Worm (Caenorhabditis elegans) whole organism, mixed stage, embryonic: ENCODE data around the gene nhr-52.
"Not testable (repeated sequence)": the region's sequence is repeated elsewhere in the genome, so short reads cannot be mapped to it uniquely, and the experiment has no call there.

Source experiments
- M03D4.4 ChIP-seq: sonication (generic microtip); optimal IDR thresholded peaks from 2 replicates; lab custom pipeline; 2017; ENCODE audit warnings: mild to moderate bottlenecking, missing genetic modification characterization, missing compliant biosample characterization
- bed-3 ChIP-seq: fragments of 200-800 bp; sonication (Bioruptor generic); optimal IDR thresholded peaks from 3 replicates; lab custom pipeline; 2018; ENCODE audit warnings: mild to moderate bottlenecking, missing genetic modification characterization, moderate library complexity, missing compliant biosample characterization
- blmp-1 ChIP-seq: fragments of 150-350 bp; optimal IDR thresholded peaks from 2 replicates; lab custom pipeline; 2014; ENCODE audit warnings: missing biosample characterization, missing genetic modification characterization
- ceh-39 ChIP-seq: fragments of 150-350 bp; optimal IDR thresholded peaks from 2 replicates; lab custom pipeline; 2014; ENCODE audit warnings: missing biosample characterization, missing genetic modification characterization
- ceh-43 ChIP-seq: fragments of 200-800 bp; sonication (Bioruptor generic); optimal IDR thresholded peaks from 2 replicates; lab custom pipeline; 2018; ENCODE audit warnings: mild to moderate bottlenecking, missing genetic modification characterization, moderate library complexity, missing compliant biosample characterization
- ceh-83 ChIP-seq: fragments of 200-800 bp; sonication (Bioruptor generic); optimal IDR thresholded peaks from 2 replicates; lab custom pipeline; 2018; ENCODE audit warnings: mild to moderate bottlenecking, missing genetic modification characterization, missing compliant biosample characterization
- ces-1 ChIP-seq: fragments of 150-350 bp; optimal IDR thresholded peaks from 2 replicates; lab custom pipeline; 2014; ENCODE audit warnings: missing biosample characterization, missing genetic modification reagents, missing genetic modification characterization
- cnd-1 ChIP-seq: fragments of 200-800 bp; sonication (Bioruptor generic); optimal IDR thresholded peaks from 2 replicates; lab custom pipeline; 2018; ENCODE audit warnings: mild to moderate bottlenecking, missing genetic modification characterization, missing compliant biosample characterization
- drap-1 ChIP-seq: fragments of 200-800 bp; sonication (Bioruptor generic); optimal IDR thresholded peaks from 3 replicates; lab custom pipeline; 2018; ENCODE audit warnings: mild to moderate bottlenecking, missing genetic modification characterization, missing compliant biosample characterization
- elt-1 ChIP-seq: sonication (generic microtip); optimal IDR thresholded peaks from 2 replicates; lab custom pipeline; 2017; ENCODE audit warnings: missing genetic modification characterization, mild to moderate bottlenecking, missing compliant biosample characterization, antibody characterized with exemption, moderate library complexity, borderline replicate concordance; ENCODE audit not compliant: insufficient read depth
- elt-3 ChIP-seq: fragments of 150-350 bp; optimal IDR thresholded peaks from 2 replicates; lab custom pipeline; 2014; ENCODE audit warnings: missing biosample characterization, missing genetic modification characterization
- flh-1 ChIP-seq: fragments of 200-800 bp; sonication (Bioruptor generic); optimal IDR thresholded peaks from 2 replicates; lab custom pipeline; 2018; ENCODE audit warnings: mild to moderate bottlenecking, missing genetic modification characterization, moderate library complexity, missing compliant biosample characterization
- ham-2 ChIP-seq: fragments of 200-800 bp; sonication (Bioruptor generic); optimal IDR thresholded peaks from 2 replicates; lab custom pipeline; 2018; ENCODE audit warnings: mild to moderate bottlenecking, missing genetic modification characterization, missing compliant biosample characterization
- lin-13 ChIP-seq: fragments of 150-350 bp; optimal IDR thresholded peaks from 2 replicates; lab custom pipeline; 2014; ENCODE audit warnings: missing biosample characterization, missing genetic modification characterization
- lsy-2 ChIP-seq: fragments of 150-350 bp; optimal IDR thresholded peaks from 2 replicates; lab custom pipeline; 2014; ENCODE audit warnings: missing biosample characterization, missing genetic modification characterization
- mab-5 ChIP-seq: fragments of 150-350 bp; optimal IDR thresholded peaks from 2 replicates; lab custom pipeline; 2014; ENCODE audit warnings: missing biosample characterization, missing genetic modification characterization
- mep-1 ChIP-seq: fragments of 150-350 bp; optimal IDR thresholded peaks from 2 replicates; lab custom pipeline; 2017; ENCODE audit warnings: missing biosample characterization, missing genetic modification reagents, missing genetic modification characterization, inconsistent platforms
- mls-2 ChIP-seq: sonication (generic microtip); optimal IDR thresholded peaks from 2 replicates; lab custom pipeline; 2016; ENCODE audit warnings: mild to moderate bottlenecking, missing genetic modification characterization, moderate library complexity, missing compliant biosample characterization
- nhr-237 ChIP-seq: fragments of 150-350 bp; optimal IDR thresholded peaks from 2 replicates; lab custom pipeline; 2014; ENCODE audit warnings: missing biosample characterization, missing genetic modification characterization
- nhr-28 ChIP-seq: fragments of 150-350 bp; optimal IDR thresholded peaks from 2 replicates; lab custom pipeline; 2014; ENCODE audit warnings: missing biosample characterization, missing genetic modification characterization
- nhr-76 ChIP-seq: sonication (generic microtip); optimal IDR thresholded peaks from 2 replicates; lab custom pipeline; 2017; ENCODE audit warnings: missing biosample characterization, missing genetic modification characterization
- pha-4 ChIP-seq: fragments of 150-350 bp; optimal IDR thresholded peaks from 2 replicates; lab custom pipeline; 2018; ENCODE audit warnings: missing biosample characterization, missing genetic modification reagents, missing genetic modification characterization
- sem-2 ChIP-seq: fragments of 200-800 bp; sonication (Bioruptor generic); optimal IDR thresholded peaks from 2 replicates; lab custom pipeline; 2018; ENCODE audit warnings: mild to moderate bottlenecking, missing genetic modification characterization, missing compliant biosample characterization
- snpc-4 ChIP-seq: fragments of 150-350 bp; optimal IDR thresholded peaks from 2 replicates; lab custom pipeline; 2014; ENCODE audit warnings: missing biosample characterization, missing genetic modification characterization
- sptf-1 ChIP-seq: sonication (generic microtip); optimal IDR thresholded peaks from 2 replicates; lab custom pipeline; 2017; ENCODE audit warnings: mild to moderate bottlenecking, missing genetic modification characterization, moderate library complexity, missing compliant biosample characterization
- tbx-8 ChIP-seq: fragments of 200-800 bp; sonication (Bioruptor generic); optimal IDR thresholded peaks from 2 replicates; lab custom pipeline; 2018; ENCODE audit warnings: mild to moderate bottlenecking, missing genetic modification characterization, moderate library complexity, missing compliant biosample characterization
- unc-120 ChIP-seq: sonication (generic microtip); optimal IDR thresholded peaks from 2 replicates; lab custom pipeline; 2017; ENCODE audit warnings: missing genetic modification characterization, missing compliant biosample characterization; ENCODE audit not compliant: poor library complexity, severe bottlenecking
- unc-39 ChIP-seq: fragments of 150-350 bp; optimal IDR thresholded peaks from 2 replicates; lab custom pipeline; 2014; ENCODE audit warnings: missing biosample characterization, missing genetic modification characterization
- unc-62 ChIP-seq: fragments of 150-350 bp; optimal IDR thresholded peaks from 2 replicates; lab custom pipeline; 2014; ENCODE audit warnings: missing biosample characterization, missing genetic modification reagents, missing genetic modification characterization
- zip-8 ChIP-seq: fragments of 150-350 bp; optimal IDR thresholded peaks from 2 replicates; lab custom pipeline; 2014; ENCODE audit warnings: missing biosample characterization, missing genetic modification characterization

The nhr-52 gene

ce11 chrV:15668200-15668599, 9.1 kb upstream of the nhr-52 start, which contains the start of gene F53E4.1:
TSS of gene F53E4.1 (minus strand) at chrV:15668300.
- not testable (repeated sequence) for TF ChIP-seq ceh-83 (GFP tag; lab: Kevin White, UChicago); snpc-4 (tag; lab: Kevin White, UChicago); ceh-43 (GFP tag; lab: Kevin White, UChicago)
- TF ChIP-seq, all 35 proteins: peak for 0; not testable (repeated sequence) for 35

ce11 chrV:15668870-15669269, 8.5 kb upstream of the nhr-52 start, which contains the start of gene K06B4.4:
TSS of gene K06B4.4 (plus strand) at chrV:15669170.
- no peak for TF ChIP-seq elt-3 (tag; lab: Kevin White, UChicago)
- no peak for TF ChIP-seq mab-5
- TF ChIP-seq ceh-39, result no peak
- TF ChIP-seq lin-13 (tag; lab: Kevin White, UChicago), result no peak
- no peak for TF ChIP-seq mls-2
- no peak for TF ChIP-seq ham-2

ce11 chrV:15670139-15670538, 7.2 kb upstream of the nhr-52 start, which contains the start of gene K06B4.15:
TSS of gene K06B4.15 (plus strand) at chrV:15670439.
- TF ChIP-seq nhr-237; tbx-8 (GFP tag; lab: Kevin White, UChicago); sptf-1 (tag; lab: Kevin White, UChicago): not testable (repeated sequence)

- no peak for TF ChIP-seq zip-8
- TF ChIP-seq sem-2 (GFP tag; lab: Kevin White, UChicago), result no peak
- TF ChIP-seq ceh-43 (GFP tag; lab: Kevin White, UChicago), result no peak
- no peak for TF ChIP-seq ham-2
- TF ChIP-seq blmp-1, result no peak
- no peak for TF ChIP-seq unc-62
- no peak for TF ChIP-seq bed-3 (GFP tag; lab: Kevin White, UChicago)
- TF ChIP-seq nhr-237, result no peak
- TF ChIP-seq ceh-39, result no peak
- TF ChIP-seq cnd-1 (tag; lab: Kevin White, UChicago), result no peak
- TF ChIP-seq pha-4 (tag; lab: Kevin White, UChicago), result no peak
- TF ChIP-seq nhr-28 (tag; lab: Kevin White, UChicago), result no peak
- no peak for TF ChIP-seq ces-1 (GFP tag; lab: Kevin White, UChicago)
- no peak for TF ChIP-seq drap-1 (GFP tag; lab: Kevin White, UChicago)
- TF ChIP-seq nhr-76 (tag; lab: Kevin White, UChicago), result no peak
- no peak for TF ChIP-seq lin-13 (tag; lab: Kevin White, UChicago)
- no peak for TF ChIP-seq mep-1 (tag; lab: Kevin White, UChicago)
- no peak for TF ChIP-seq ceh-83 (GFP tag; lab: Kevin White, UChicago)
- no peak for TF ChIP-seq tbx-8 (GFP tag; lab: Kevin White, UChicago)
- no peak for TF ChIP-seq lsy-2 (tag; lab: Kevin White, UChicago)
These were observed 3.6 kb upstream of the nhr-52 start, which contains the start of gene nhr-51 for ce11 chrV:15673707-15674106. TSS of gene nhr-51 (plus strand) at chrV:15674007.

- no peak for TF ChIP-seq snpc-4 (tag; lab: Kevin White, UChicago)
- TF ChIP-seq ceh-39, result no peak
- no peak for TF ChIP-seq M03D4.4
- no peak for TF ChIP-seq zip-8
- TF ChIP-seq flh-1, result no peak
- no peak for TF ChIP-seq unc-120 (tag; lab: Kevin White, UChicago)
- no peak for TF ChIP-seq lsy-2 (tag; lab: Kevin White, UChicago)
- TF ChIP-seq ceh-43 (GFP tag; lab: Kevin White, UChicago), result no peak
- TF ChIP-seq bed-3 (GFP tag; lab: Kevin White, UChicago), result no peak
These were observed 2.4 kb upstream of the nhr-52 start for ce11 chrV:15674899-15675298.

- TF ChIP-seq tbx-8 (GFP tag; lab: Kevin White, UChicago) (no peak), blmp-1 (no peak), ces-1 (GFP tag; lab: Kevin White, UChicago) (no peak), unc-39 (tag; lab: Kevin White, UChicago) (no peak), ham-2 (no peak), mab-5 (no peak), pha-4 (tag; lab: Kevin White, UChicago) (no peak), nhr-237 (no peak), mls-2 (no peak), cnd-1 (tag; lab: Kevin White, UChicago) (no peak), sem-2 (GFP tag; lab: Kevin White, UChicago) (no peak), snpc-4 (tag; lab: Kevin White, UChicago) (no peak), ceh-39 (no peak), flh-1 (no peak), unc-62 (no peak), ceh-83 (GFP tag; lab: Kevin White, UChicago) (no peak), sptf-1 (tag; lab: Kevin White, UChicago) (no peak), ceh-43 (GFP tag; lab: Kevin White, UChicago) (no peak), elt-1 (tag; lab: Kevin White, UChicago) (no peak)
These were observed 8.3 kb downstream of the nhr-52 start, which contains the start of gene nhr-196 for ce11 chrV:15685599-15685998. TSS of gene nhr-196 (plus strand) at chrV:15685716.
